Fruit fly (Drosophila melanogaster) whole organism, embryonic: ENCODE measurements around the gene CNMaR.

Experiments used
- Adf1 ChIP-seq: fragments of 200-800 bp; sonication (Bioruptor generic); IDR thresholded peaks from 2 replicates; pipeline ENCODE4 v1.3.6; 2022; ENCODE audit warnings: missing biosample characterization, missing genetic modification characterization
- B-H2 ChIP-seq: fragments of 200-800 bp; sonication (Bioruptor generic); optimal IDR thresholded peaks from 2 replicates; lab custom pipeline; 2018; ENCODE audit warnings: missing biosample characterization, mild to moderate bottlenecking, missing genetic modification characterization
- CG1024 ChIP-seq: fragments of 200-800 bp; sonication (Bioruptor generic); IDR thresholded peaks from 2 replicates; pipeline ENCODE4 v1.3.6; 2022; ENCODE audit warnings: missing biosample characterization, missing genetic modification characterization
- CG11247 ChIP-seq: fragments of 200-800 bp; sonication (Bioruptor generic); IDR thresholded peaks from 2 replicates; pipeline ENCODE4 v1.3.6; 2022; ENCODE audit warnings: missing biosample characterization, missing genetic modification characterization
- CG11723 ChIP-seq: fragments of 200-800 bp; sonication (Bioruptor generic); optimal IDR thresholded peaks from 2 replicates; lab custom pipeline; 2017; ENCODE audit warnings: missing biosample characterization, mild to moderate bottlenecking, missing genetic modification characterization
- CG12236 ChIP-seq: fragments of 200-800 bp; sonication (Bioruptor generic); optimal IDR thresholded peaks from 2 replicates; lab custom pipeline; 2016; ENCODE audit warnings: missing biosample characterization, missing genetic modification characterization
- CG1233 ChIP-seq: fragments of 200-800 bp; sonication (Bioruptor generic); optimal IDR thresholded peaks from 4 replicates; lab custom pipeline; 2018; ENCODE audit warnings: missing biosample characterization, mild to moderate bottlenecking, missing genetic modification characterization
- CG12659 ChIP-seq: fragments of 200-800 bp; sonication (Bioruptor generic); optimal IDR thresholded peaks from 3 replicates; lab custom pipeline; 2017; ENCODE audit warnings: mild to moderate bottlenecking, missing biosample characterization, missing genetic modification reagents, missing genetic modification characterization
- CG14014 ChIP-seq: fragments of 200-800 bp; sonication (Bioruptor generic); IDR thresholded peaks from 2 replicates; pipeline ENCODE4 v1.3.6; 2022; ENCODE audit warnings: missing biosample characterization, missing genetic modification characterization
- CG15269 ChIP-seq: fragments of 200-800 bp; sonication (Bioruptor generic); optimal IDR thresholded peaks from 2 replicates; lab custom pipeline; 2018; ENCODE audit warnings: missing biosample characterization, mild to moderate bottlenecking, missing genetic modification characterization, moderate library complexity
- CG16779 ChIP-seq: fragments of 200-800 bp; sonication (Bioruptor generic); IDR thresholded peaks from 2 replicates; pipeline ENCODE4 v1.3.6; 2022; ENCODE audit warnings: missing biosample characterization, missing genetic modification characterization
- CG16863 ChIP-seq: fragments of 200-800 bp; sonication (Bioruptor generic); optimal IDR thresholded peaks from 3 replicates; lab custom pipeline; 2016; ENCODE audit warnings: missing biosample characterization, missing genetic modification characterization
- CG17568 ChIP-seq: fragments of 200-800 bp; sonication (Bioruptor generic); optimal IDR thresholded peaks from 2 replicates; lab custom pipeline; 2018; ENCODE audit warnings: missing biosample characterization, mild to moderate bottlenecking, missing genetic modification characterization, moderate library complexity
- CG18764 ChIP-seq: fragments of 200-800 bp; sonication (Bioruptor generic); optimal IDR thresholded peaks from 3 replicates; lab custom pipeline; 2016; ENCODE audit warnings: missing biosample characterization, missing genetic modification characterization
- CG2875 ChIP-seq: fragments of 200-800 bp; sonication (Bioruptor generic); optimal IDR thresholded peaks from 2 replicates; lab custom pipeline; 2017; ENCODE audit warnings: missing biosample characterization, mild to moderate bottlenecking, missing genetic modification characterization, missing genetic modification reagents
- CG2889 ChIP-seq: fragments of 200-800 bp; sonication (Bioruptor generic); IDR thresholded peaks from 3 replicates; pipeline ENCODE4 v1.3.6; 2022; ENCODE audit warnings: missing biosample characterization, missing genetic modification characterization
- CG3726 ChIP-seq: fragments of 200-800 bp; sonication (Bioruptor generic); IDR thresholded peaks from 3 replicates; pipeline ENCODE4, ENCODE4 v1.3.6; 2022; ENCODE audit warnings: missing biosample characterization, missing genetic modification characterization
- CG42726 ChIP-seq: fragments of 200-800 bp; sonication (Bioruptor generic); IDR thresholded peaks from 2 replicates; pipeline ENCODE4 v1.3.6; 2022; ENCODE audit warnings: missing biosample characterization, missing genetic modification characterization; ENCODE audit not compliant: partially characterized antibody
- CG6689 ChIP-seq: fragments of 200-800 bp; sonication (Bioruptor generic); IDR thresholded peaks from 2 replicates; pipeline ENCODE4 v1.3.6; 2022; ENCODE audit warnings: missing biosample characterization, missing genetic modification characterization
- CG6765 ChIP-seq: fragments of 200-800 bp; sonication (Bioruptor generic); optimal IDR thresholded peaks from 3 replicates; lab custom pipeline; 2017; ENCODE audit warnings: missing biosample characterization, mild to moderate bottlenecking, missing genetic modification characterization
- CG7745 ChIP-seq: fragments of 200-800 bp; sonication (Bioruptor generic); optimal IDR thresholded peaks from 2 replicates; lab custom pipeline; 2018; ENCODE audit warnings: missing biosample characterization, mild to moderate bottlenecking, missing genetic modification characterization, moderate library complexity
- CG7786 ChIP-seq: fragments of 200-800 bp; sonication (Bioruptor generic); optimal IDR thresholded peaks from 2 replicates; lab custom pipeline; 2016; ENCODE audit warnings: missing biosample characterization, missing genetic modification characterization
- CG8089 ChIP-seq: fragments of 200-800 bp; sonication (Bioruptor generic); optimal IDR thresholded peaks from 3 replicates; lab custom pipeline; 2016; ENCODE audit warnings: missing biosample characterization, missing genetic modification characterization
- CG8924 ChIP-seq: fragments of 200-800 bp; optimal IDR thresholded peaks from 3 replicates; lab custom pipeline; 2019; ENCODE audit warnings: missing biosample characterization, mild to moderate bottlenecking, missing genetic modification characterization, moderate library complexity
- CTCF ChIP-seq: fragments of 200-800 bp; sonication (Bioruptor generic); optimal IDR thresholded peaks from 2 replicates; lab custom pipeline; 2017; ENCODE audit warnings: missing biosample characterization, mild to moderate bottlenecking, missing genetic modification characterization, moderate library complexity
- D19B ChIP-seq: fragments of 200-800 bp; sonication (Bioruptor generic); optimal IDR thresholded peaks from 2 replicates; lab custom pipeline; 2017; ENCODE audit warnings: missing biosample characterization, mild to moderate bottlenecking, missing genetic modification characterization
- E2f1 ChIP-seq: fragments of 200-800 bp; sonication (Bioruptor generic); IDR thresholded peaks from 2 replicates; pipeline ENCODE4 v1.3.6; 2022; ENCODE audit warnings: missing biosample characterization, missing genetic modification characterization
- Fer1 ChIP-seq: fragments of 200-800 bp; sonication (Bioruptor generic); optimal IDR thresholded peaks from 2 replicates; lab custom pipeline; 2017; ENCODE audit warnings: missing biosample characterization, mild to moderate bottlenecking, missing genetic modification characterization
- HLH3B ChIP-seq: fragments of 200-800 bp; sonication (Bioruptor generic); IDR thresholded peaks from 2 replicates; pipeline ENCODE4 v1.3.6; 2022; ENCODE audit warnings: missing biosample characterization, missing genetic modification characterization
- Kr ChIP-seq: fragments of 200-800 bp; sonication (Bioruptor generic); optimal IDR thresholded peaks from 2 replicates; lab custom pipeline; 2017; ENCODE audit warnings: missing biosample characterization, mild to moderate bottlenecking, missing genetic modification characterization
- Mes4 ChIP-seq: fragments of 200-800 bp; sonication (Bioruptor generic); optimal IDR thresholded peaks from 2 replicates; lab custom pipeline; 2016; ENCODE audit warnings: missing biosample characterization, missing genetic modification characterization
- Opbp ChIP-seq: fragments of 200-800 bp; sonication (Bioruptor generic); IDR thresholded peaks from 3 replicates; pipeline ENCODE4 v1.3.6; 2022; ENCODE audit warnings: missing biosample characterization, missing genetic modification characterization; ENCODE audit not compliant: partially characterized antibody
- Ravus ChIP-seq: fragments of 200-800 bp; sonication (Bioruptor generic); IDR thresholded peaks from 2 replicates; pipeline ENCODE4 v1.3.6; 2022; ENCODE audit warnings: missing biosample characterization, missing genetic modification characterization
- Spps ChIP-seq: fragments of 200-800 bp; sonication (Bioruptor generic); optimal IDR thresholded peaks from 2 replicates; lab custom pipeline; 2018; ENCODE audit warnings: missing biosample characterization, mild to moderate bottlenecking, missing genetic modification characterization
- Xrp1 ChIP-seq: fragments of 200-800 bp; sonication (Bioruptor generic); IDR thresholded peaks from 2 replicates; pipeline ENCODE4 v1.3.6; 2022; ENCODE audit warnings: missing biosample characterization, missing genetic modification characterization
- YL-1 ChIP-seq: fragments of 200-800 bp; sonication (Bioruptor generic); optimal IDR thresholded peaks from 3 replicates; lab custom pipeline; 2017; ENCODE audit warnings: missing biosample characterization, mild to moderate bottlenecking, missing genetic modification characterization
- bigmax ChIP-seq: fragments of 200-800 bp; sonication (Bioruptor generic); optimal IDR thresholded peaks from 2 replicates; lab custom pipeline; 2018; ENCODE audit warnings: missing biosample characterization, mild to moderate bottlenecking, missing genetic modification characterization
- br ChIP-seq: fragments of >200 bp; optimal IDR thresholded peaks from 2 replicates; lab custom pipeline; 2017
- bsh ChIP-seq, 2 experiments: fragments of 200-800 bp; sonication (Bioruptor generic); optimal IDR thresholded peaks; 2 replicates each; lab custom pipeline; 2017 to 2018; ENCODE audit warnings: mild to moderate bottlenecking in 2 of 2, missing biosample characterization in 2 of 2, missing genetic modification characterization in 2 of 2, moderate library complexity in 1 of 2
- btn ChIP-seq: fragments of 200-800 bp; sonication (Bioruptor generic); optimal IDR thresholded peaks from 2 replicates; lab custom pipeline; 2016; ENCODE audit warnings: missing biosample characterization, missing genetic modification characterization
- dysf ChIP-seq: fragments of 200-800 bp; sonication (Bioruptor generic); IDR thresholded peaks from 3 replicates; pipeline ENCODE4 v1.3.6; 2022; ENCODE audit warnings: missing biosample characterization, missing genetic modification characterization
- fd96Cb ChIP-seq: fragments of 200-800 bp; sonication (Bioruptor generic); optimal IDR thresholded peaks from 2 replicates; lab custom pipeline; 2018; ENCODE audit warnings: missing biosample characterization, mild to moderate bottlenecking, missing genetic modification characterization, moderate library complexity
- gfzf ChIP-seq: fragments of 200-800 bp; sonication (Bioruptor generic); optimal IDR thresholded peaks from 2 replicates; lab custom pipeline; 2016; ENCODE audit warnings: missing biosample characterization, mild to moderate bottlenecking, missing genetic modification characterization, moderate library complexity
- h ChIP-seq: fragments of >200 bp; optimal IDR thresholded peaks from 2 replicates; lab custom pipeline; 2017
- ind ChIP-seq: fragments of 200-800 bp; sonication (Bioruptor generic); optimal IDR thresholded peaks from 3 replicates; lab custom pipeline; 2016; ENCODE audit warnings: missing biosample characterization, missing genetic modification characterization
- inv ChIP-seq: fragments of 200-800 bp; sonication (Bioruptor generic); IDR thresholded peaks from 2 replicates; pipeline ENCODE4 v1.3.6; 2022; ENCODE audit warnings: missing biosample characterization, missing genetic modification characterization; ENCODE audit not compliant: partially characterized antibody
- kah ChIP-seq: fragments of 200-800 bp; sonication (Bioruptor generic); optimal IDR thresholded peaks from 2 replicates; lab custom pipeline; 2018; ENCODE audit warnings: missing biosample characterization, mild to moderate bottlenecking, missing genetic modification characterization
- pfk ChIP-seq: fragments of 200-800 bp; sonication (Bioruptor generic); optimal IDR thresholded peaks from 2 replicates; lab custom pipeline; 2018; ENCODE audit warnings: missing biosample characterization, mild to moderate bottlenecking, missing genetic modification characterization, moderate library complexity
- sens ChIP-seq: fragments of 200-800 bp; sonication (Bioruptor generic); peaks from one replicate; lab custom pipeline; 2016; ENCODE audit warnings: missing biosample characterization, missing genetic modification characterization
- sima ChIP-seq: fragments of 200-800 bp; sonication (Bioruptor generic); optimal IDR thresholded peaks from 2 replicates; lab custom pipeline; 2016; ENCODE audit warnings: missing biosample characterization, missing genetic modification characterization
- so ChIP-seq: fragments of 200-800 bp; sonication (Bioruptor generic); IDR thresholded peaks from 3 replicates; pipeline ENCODE4 v1.3.6; 2022; ENCODE audit warnings: missing biosample characterization, missing genetic modification characterization
- sob ChIP-seq: fragments of 200-800 bp; sonication (Bioruptor generic); IDR thresholded peaks from 2 replicates; pipeline ENCODE4 v1.3.6; 2022; ENCODE audit warnings: missing biosample characterization, missing genetic modification characterization
- vfl ChIP-seq: fragments of 200-800 bp; sonication (Bioruptor generic); optimal IDR thresholded peaks from 2 replicates; lab custom pipeline; 2016; ENCODE audit warnings: missing biosample characterization, missing genetic modification characterization

Gene CNMaR

DNA sequence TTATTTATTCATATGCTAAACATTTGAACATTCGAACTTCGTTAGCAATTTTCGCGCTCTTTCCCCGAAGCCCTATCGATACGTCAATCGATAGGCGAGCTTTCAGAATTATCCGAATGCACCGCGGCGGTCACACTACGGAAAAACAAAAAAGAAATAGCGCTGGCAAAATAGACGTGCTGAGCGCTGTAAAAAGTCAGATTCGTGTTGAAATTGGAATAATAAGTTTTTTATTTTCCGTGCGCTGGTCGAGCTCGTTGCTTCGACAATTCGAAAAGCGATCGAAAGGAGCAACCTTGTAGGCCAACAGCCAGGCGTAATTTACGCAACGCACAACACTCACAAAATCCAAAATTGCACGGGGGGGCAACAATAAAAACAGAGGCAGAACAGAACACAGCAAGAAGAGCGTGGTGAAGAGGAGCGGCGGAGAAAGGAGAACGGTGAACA lies 54.3 kb downstream of the CNMaR start, which contains the start of gene Ubc4 (continued):
- TF ChIP-seq YL-1 (GFP tag; lab: Kevin White, UChicago) (peak; percentile 65), h (lab: Kevin White, UChicago) (no peak), CG12236 (GFP tag; lab: Kevin White, UChicago) (no peak), sob (GFP tag; lab: Robert Waterston, UW) (no peak), CG15269 (tag; lab: Kevin White, UChicago) (no peak), sima (GFP tag; lab: Kevin White, UChicago) (no peak), br (lab: Kevin White, UChicago) (no peak), CG8924 (tag; lab: Kevin White, UChicago) (no peak), CG1233 (GFP tag; lab: Kevin White, UChicago) (no peak), CG11247 (GFP tag; lab: Robert Waterston, UW) (no peak), CG2875 (GFP tag; lab: Kevin White, UChicago) (no peak), CG7745 (no peak), E2f1 (GFP tag; lab: Robert Waterston, UW) (peak; percentile 44; the same call in 1 of the 2 replicates), inv (GFP tag; lab: Robert Waterston, UW) (peak; percentile 80), CG18764 (GFP tag; lab: Kevin White, UChicago) (no peak), CG6689 (0 out of 2 replicates have a peak, but pooled peaks have one; percentile 8), gfzf (GFP tag; lab: Kevin White, UChicago) (peak; percentile 82), B-H2 (GFP tag; lab: Kevin White, UChicago) (no peak), D19B (no peak), CG8089 (GFP tag; lab: Kevin White, UChicago) (no peak), Opbp (GFP tag; lab: Robert Waterston, UW) (peak; percentile 81), CG3726 (no peak), Xrp1 (no peak), CG7786 (no peak), CG16779 (GFP tag; lab: Robert Waterston, UW) (no peak), pfk (no peak), vfl (peak; percentile 13), CG42726 (GFP tag; lab: Robert Waterston, UW) (peak; percentile 79), btn (GFP tag; lab: Kevin White, UChicago) (no peak), bsh (GFP tag; optimal IDR thresholded peaks at IDR 0.05; lab: Kevin White, UChicago) (no peak), so (GFP tag; lab: Robert Waterston, UW) (no peak), Ravus (GFP tag; lab: Robert Waterston, UW) (no peak), Adf1 (GFP tag; lab: Robert Waterston, UW) (peak; percentile 25; the same call in 1 of the 2 replicates), CG11723 (GFP tag; lab: Kevin White, UChicago) (no peak), CG12659 (GFP tag; lab: Kevin White, UChicago) (peak; percentile 57), HLH3B (GFP tag; lab: Robert Waterston, UW) (no peak), dysf (GFP tag; lab: Robert Waterston, UW) (no peak), CG2889 (GFP tag; lab: Robert Waterston, UW) (no peak), CG14014 (GFP tag; lab: Robert Waterston, UW) (no peak), CTCF (GFP tag; lab: Kevin White, UChicago) (peak; percentile 75), CG6765 (GFP tag; lab: Kevin White, UChicago) (no peak), Spps (tag; lab: Kevin White, UChicago) (no peak), kah (GFP tag; lab: Kevin White, UChicago) (no peak), Fer1 (GFP tag; lab: Kevin White, UChicago) (peak; percentile 4), CG17568 (GFP tag; lab: Kevin White, UChicago) (no peak), Mes4 (GFP tag; lab: Kevin White, UChicago) (no peak), Kr (GFP tag; lab: Kevin White, UChicago) (no peak), CG1024 (GFP tag; lab: Robert Waterston, UW) (no peak), ind (no peak), fd96Cb (no peak), bigmax (GFP tag; lab: Kevin White, UChicago) (no peak), CG16863 (no peak), sens (GFP tag; lab: Kevin White, UChicago) (peak; percentile 53)
